Worm (Caenorhabditis elegans): ENCODE results near the gene H03G16.7.

Gene H03G16.7

DNA sequence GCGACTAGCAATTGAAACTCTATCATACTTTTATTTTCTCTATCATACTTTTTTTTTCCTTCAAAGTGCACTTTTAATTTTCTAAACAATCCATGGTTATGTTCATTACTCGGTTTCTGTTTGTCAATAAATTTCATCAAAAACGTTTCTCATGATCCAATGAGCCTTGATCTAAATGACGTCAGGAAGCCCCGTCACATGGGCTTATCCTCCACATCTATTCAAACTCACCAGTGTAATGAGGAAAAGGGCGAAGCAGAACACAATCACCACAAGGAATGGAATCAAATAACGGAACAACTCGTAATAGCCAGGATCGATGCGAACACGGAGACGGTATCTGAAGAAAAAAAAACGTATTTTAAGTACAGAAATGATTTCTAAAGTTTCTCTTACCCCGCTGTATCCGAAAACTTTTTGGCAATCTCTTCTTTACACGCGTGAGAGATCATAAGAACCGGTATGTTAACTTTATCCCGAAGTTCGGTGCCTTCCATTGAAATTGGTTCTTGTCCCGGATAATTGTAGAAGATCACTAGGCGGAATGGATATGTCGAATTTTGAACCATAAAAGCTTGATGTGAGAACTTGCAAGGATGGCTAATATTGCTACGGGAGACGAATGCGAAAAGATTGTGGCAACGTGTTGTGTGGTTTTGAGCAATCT, 16.7 kb downstream of the H03G16.7 start:
- peak in 1 of 2 experiments; percentile 12 for TF ChIP-seq lsy-2 (tag; optimal IDR thresholded peaks at IDR 0.05)
- no peak for TF ChIP-seq nhr-47 (tag; optimal IDR thresholded peaks at IDR 0.05)
- peak; percentile 26 for TF ChIP-seq lin-14 (GFP tag; optimal IDR thresholded peaks at IDR 0.05)
- TF ChIP-seq nhr-85 (tag): no peak
- no peak for TF ChIP-seq mdl-1 (tag; optimal IDR thresholded peaks at IDR 0.05)
- TF ChIP-seq mef-2 (tag; optimal IDR thresholded peaks at IDR 0.05): no peak
- TF ChIP-seq ama-1 (optimal IDR thresholded peaks at IDR 0.05): no peak
- peak; percentile 1 for TF ChIP-seq fkh-4 (tag; optimal IDR thresholded peaks at IDR 0.05; ENCODE audit: borderline replicate concordance)
- TF ChIP-seq nhr-71 (tag; optimal IDR thresholded peaks at IDR 0.05): peak; percentile 65
- TF ChIP-seq xbp-1 (tag; optimal IDR thresholded peaks at IDR 0.05): no peak
- TF ChIP-seq ceh-90 (tag; optimal IDR thresholded peaks at IDR 0.05): no peak
- TF ChIP-seq snu-23 (GFP tag; optimal IDR thresholded peaks at IDR 0.05): peak; percentile 28
- no peak for TF ChIP-seq efl-1 (optimal IDR thresholded peaks at IDR 0.05)
- peak in 1 of 2 experiments; percentile 92 for TF ChIP-seq efl-1 (GFP tag; optimal IDR thresholded peaks at IDR 0.05 in 1 of 2)
- peak; percentile 42 for TF ChIP-seq rnt-1 (tag; optimal IDR thresholded peaks at IDR 0.05)

DNA sequence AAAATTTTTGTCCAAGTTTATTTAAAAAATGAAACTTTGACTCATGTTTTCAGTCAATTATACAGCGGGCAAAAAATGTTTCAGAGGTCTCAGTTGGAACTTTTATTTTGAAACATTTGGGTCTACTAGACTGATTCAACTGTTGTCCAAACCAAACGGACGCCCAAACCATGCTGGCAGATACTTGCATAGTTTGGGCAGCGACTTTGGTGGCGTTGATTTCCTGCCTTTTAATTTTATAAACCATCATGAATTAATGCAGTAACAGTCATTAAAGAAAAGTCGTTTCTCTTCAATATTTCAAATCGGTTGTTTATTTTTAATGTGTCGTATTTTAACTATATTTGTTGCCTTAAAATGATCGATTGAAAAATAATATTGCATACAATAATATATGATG, 19.5 kb downstream of the H03G16.7 start:
- TF ChIP-seq efl-1 (optimal IDR thresholded peaks at IDR 0.05): no peak
- peak in 1 of 2 experiments; percentile 38 for TF ChIP-seq efl-1 (GFP tag; optimal IDR thresholded peaks at IDR 0.05 in 1 of 2)
- TF ChIP-seq ces-1 (GFP tag; optimal IDR thresholded peaks at IDR 0.05): no peak
- no peak for TF ChIP-seq ztf-4 (tag; optimal IDR thresholded peaks at IDR 0.05)
- TF ChIP-seq mep-1 (tag; optimal IDR thresholded peaks at IDR 0.05): no peak
- no peak for TF ChIP-seq isw-1 (GFP tag; IDR thresholded peaks at IDR 0.05)
- no peak for TF ChIP-seq hlh-4 (tag; optimal IDR thresholded peaks at IDR 0.05)
- no peak for TF ChIP-seq xbp-1 (tag; optimal IDR thresholded peaks at IDR 0.05)

DNA sequence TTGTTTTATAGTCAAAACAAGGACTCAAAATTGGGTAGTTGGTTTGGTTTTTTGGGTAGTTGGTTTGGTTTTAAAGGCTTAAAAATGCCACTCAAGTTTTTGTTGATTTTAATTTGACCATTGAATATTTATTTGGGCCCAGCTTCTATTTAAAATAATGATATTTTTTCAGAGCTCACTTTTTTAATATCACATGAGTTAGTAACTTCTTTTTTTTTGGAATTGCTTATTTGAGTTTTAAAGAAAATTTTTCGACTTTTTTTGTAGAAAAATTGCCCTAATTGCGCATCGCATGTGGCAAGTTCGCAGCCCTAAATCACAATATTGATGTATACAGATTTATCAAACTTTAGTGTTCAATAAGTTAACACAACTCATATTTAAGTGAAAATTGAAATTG, 20.1 kb downstream of the H03G16.7 start:
- TF ChIP-seq aly-2 (tag; optimal IDR thresholded peaks at IDR 0.05): no peak
- TF ChIP-seq nhr-12 (tag; optimal IDR thresholded peaks at IDR 0.05): no peak
- TF ChIP-seq nhr-77 (tag; optimal IDR thresholded peaks at IDR 0.05): no peak
- no peak for TF ChIP-seq C04F5.9 (tag; optimal IDR thresholded peaks at IDR 0.05)
- TF ChIP-seq efl-1 (optimal IDR thresholded peaks at IDR 0.05): no peak
- no peak for TF ChIP-seq efl-1 (GFP tag; optimal IDR thresholded peaks at IDR 0.05 in 1 of 2)
- no peak for TF ChIP-seq elt-3 (tag; optimal IDR thresholded peaks at IDR 0.05)
- no peak for TF ChIP-seq unc-98 (GFP tag; IDR thresholded peaks at IDR 0.05)
- TF ChIP-seq ceh-8 (GFP tag; optimal IDR thresholded peaks at IDR 0.05): no peak
- TF ChIP-seq ama-1 (optimal IDR thresholded peaks at IDR 0.05): no peak
- no peak for TF ChIP-seq alr-1 (tag; optimal IDR thresholded peaks at IDR 0.05; ENCODE audit: borderline replicate concordance)
- TF ChIP-seq nhr-28 (tag; optimal IDR thresholded peaks at IDR 0.05): no peak
- TF ChIP-seq nhr-47 (tag; optimal IDR thresholded peaks at IDR 0.05): no peak
- TF ChIP-seq skn-1 (tag; optimal IDR thresholded peaks at IDR 0.05): no peak
- TF ChIP-seq nhr-237 (tag; optimal IDR thresholded peaks at IDR 0.05): no peak
- no peak for TF ChIP-seq F16B12.6 (tag; optimal IDR thresholded peaks at IDR 0.05)
- no peak for TF ChIP-seq nhr-19 (GFP tag; conservative IDR thresholded peaks at IDR 0.05)
- no peak for TF ChIP-seq lir-3 (tag; optimal IDR thresholded peaks at IDR 0.05; ENCODE audit: poor library complexity)
- no peak for TF ChIP-seq egl-13 (tag; optimal IDR thresholded peaks at IDR 0.05)
- TF ChIP-seq aha-1 (tag; optimal IDR thresholded peaks at IDR 0.05): no peak
- TF ChIP-seq pag-3 (tag; optimal IDR thresholded peaks at IDR 0.05; ENCODE audit: borderline replicate concordance, insufficient read depth): no peak

DNA sequence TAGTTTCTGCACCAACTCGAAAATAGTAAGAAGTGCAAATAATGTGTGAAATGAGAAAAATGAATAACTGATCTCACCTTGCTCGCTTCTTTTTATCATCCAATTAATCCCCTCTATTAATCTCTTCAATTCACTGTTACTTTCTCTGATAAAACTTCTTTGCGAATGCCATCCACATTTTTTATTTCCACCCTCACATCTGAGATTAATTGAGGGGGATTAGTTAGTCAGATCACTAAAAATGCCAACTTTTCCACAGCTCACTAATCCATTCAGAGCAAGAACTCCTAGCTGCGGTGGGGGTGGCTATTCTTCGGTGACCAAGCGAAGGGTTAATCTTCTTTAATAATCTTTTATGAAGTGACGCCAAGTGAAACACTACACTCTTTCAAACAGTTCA, 21.0 kb downstream of the H03G16.7 start, which contains the start of gene dsc-1:
Gene dsc-1, minus strand, starts transcription at position 46 of the 400 bp plus-strand sequence.
- TF ChIP-seq fkh-4 (tag; optimal IDR thresholded peaks at IDR 0.05; ENCODE audit: borderline replicate concordance) (peak; percentile 62), pqm-1 (tag; optimal IDR thresholded peaks at IDR 0.05) (no peak), nhr-90 (tag; optimal IDR thresholded peaks at IDR 0.05; ENCODE audit: poor library complexity) (no peak), elt-2 (tag; optimal IDR thresholded peaks at IDR 0.05) (no peak), rnt-1 (tag; optimal IDR thresholded peaks at IDR 0.05) (no peak), skn-1 (tag; optimal IDR thresholded peaks at IDR 0.05) (no peak), fos-1 (tag; optimal IDR thresholded peaks at IDR 0.05) (no peak), nhr-237 (tag; optimal IDR thresholded peaks at IDR 0.05) (no peak), sptf-1 (tag; optimal IDR thresholded peaks at IDR 0.05) (no peak), nhr-47 (tag; optimal IDR thresholded peaks at IDR 0.05) (peak; percentile 1), lin-13 (GFP tag; optimal IDR thresholded peaks at IDR 0.05) (no peak), pax-3 (tag; optimal IDR thresholded peaks at IDR 0.05) (peak; percentile 72), lir-3 (tag; optimal IDR thresholded peaks at IDR 0.05; ENCODE audit: poor library complexity) (no peak), lin-14 (GFP tag; optimal IDR thresholded peaks at IDR 0.05) (no peak)

Measured in whole organism, L1 larva.